Fruit fly (Drosophila melanogaster) whole organism, prepupa: Measurements from ENCODE around the gene Argk2.

ENCODE experiments used
- CG10631 ChIP-seq: fragments of 200-800 bp; sonication (Bioruptor generic); optimal IDR thresholded peaks from 2 replicates; lab custom pipeline; 2016; ENCODE audit warnings: missing biosample characterization, missing genetic modification characterization
- CG11294 ChIP-seq: fragments of 200-800 bp; sonication (Bioruptor generic); IDR thresholded peaks from 2 replicates; pipeline ENCODE4 v1.3.6; 2022; ENCODE audit warnings: missing biosample characterization, missing genetic modification characterization
- CG11762 ChIP-seq: fragments of 200-800 bp; sonication (Bioruptor generic); optimal IDR thresholded peaks from 3 replicates; lab custom pipeline; 2016; ENCODE audit warnings: missing biosample characterization, missing genetic modification characterization; ENCODE audit not compliant: insufficient read depth
- CG11902 ChIP-seq: fragments of 200-800 bp; sonication (Bioruptor generic); optimal IDR thresholded peaks from 3 replicates; lab custom pipeline; 2016; ENCODE audit warnings: missing biosample characterization, missing genetic modification characterization
- CG16779 ChIP-seq: fragments of 200-800 bp; sonication (Bioruptor generic); optimal IDR thresholded peaks from 3 replicates; lab custom pipeline; 2017; ENCODE audit warnings: missing biosample characterization, mild to moderate bottlenecking, missing genetic modification characterization
- CG31627 ChIP-seq: fragments of 200-800 bp; sonication (Bioruptor generic); optimal IDR thresholded peaks from 3 replicates; lab custom pipeline; 2016; ENCODE audit warnings: missing biosample characterization, missing genetic modification characterization
- CG32006 ChIP-seq: fragments of 200-800 bp; sonication (Bioruptor generic); optimal IDR thresholded peaks from 3 replicates; lab custom pipeline; 2017; ENCODE audit warnings: missing biosample characterization, mild to moderate bottlenecking, missing genetic modification characterization
- CG4318 ChIP-seq: fragments of 200-800 bp; sonication (Bioruptor generic); optimal IDR thresholded peaks from 3 replicates; lab custom pipeline; 2017; ENCODE audit warnings: missing biosample characterization, mild to moderate bottlenecking, missing genetic modification characterization
- CG6163 ChIP-seq: fragments of 200-800 bp; sonication (Bioruptor generic); IDR thresholded peaks from 3 replicates; pipeline ENCODE4 v1.3.6; 2022; ENCODE audit warnings: missing biosample characterization, missing genetic modification characterization
- CG6276 ChIP-seq: fragments of 200-800 bp; sonication (Bioruptor generic); optimal IDR thresholded peaks from 2 replicates; lab custom pipeline; 2017; ENCODE audit warnings: missing biosample characterization, mild to moderate bottlenecking, missing genetic modification characterization
- CG6792 ChIP-seq: fragments of 200-800 bp; sonication (Bioruptor generic); optimal IDR thresholded peaks from 3 replicates; lab custom pipeline; 2016; ENCODE audit warnings: missing biosample characterization, missing genetic modification characterization
- CG8119 ChIP-seq: fragments of 200-800 bp; sonication (Bioruptor generic); IDR thresholded peaks from 3 replicates; pipeline ENCODE4 v1.3.6; 2022; ENCODE audit warnings: missing biosample characterization, missing genetic modification characterization
- CG8319 ChIP-seq: fragments of 200-800 bp; sonication (Bioruptor generic); optimal IDR thresholded peaks from 3 replicates; lab custom pipeline; 2016; ENCODE audit warnings: missing biosample characterization, missing genetic modification characterization
- CG8632 ChIP-seq: fragments of 200-800 bp; sonication (Bioruptor generic); optimal IDR thresholded peaks from 3 replicates; lab custom pipeline; 2016; ENCODE audit warnings: missing biosample characterization, missing genetic modification characterization
- Eip75B ChIP-seq: fragments of 200-800 bp; sonication (Bioruptor generic); optimal IDR thresholded peaks from 3 replicates; lab custom pipeline; 2016; ENCODE audit warnings: missing biosample characterization, missing genetic modification characterization
- Eip78C ChIP-seq: fragments of 200-800 bp; sonication (Bioruptor generic); peaks from one replicate; lab custom pipeline; 2016; ENCODE audit warnings: missing biosample characterization, missing genetic modification characterization
- Eip93F ChIP-seq: fragments of 200-800 bp; sonication (Bioruptor generic); optimal IDR thresholded peaks from 2 replicates; lab custom pipeline; 2016; ENCODE audit warnings: missing biosample characterization, mild to moderate bottlenecking, missing genetic modification characterization
- Ets21C ChIP-seq: fragments of 200-800 bp; sonication (Bioruptor generic); optimal IDR thresholded peaks from 3 replicates; lab custom pipeline; 2016; ENCODE audit warnings: missing biosample characterization, missing genetic modification characterization
- Gug ChIP-seq: fragments of 200-800 bp; sonication (Bioruptor generic); IDR thresholded peaks from 2 replicates; pipeline ENCODE4 v1.3.6; 2022; ENCODE audit warnings: missing biosample characterization, missing genetic modification characterization
- Hr38 ChIP-seq: sonication (Bioruptor generic); optimal IDR thresholded peaks from 2 replicates; lab custom pipeline; 2016; ENCODE audit warnings: missing biosample characterization, missing genetic modification characterization
- Hr39 ChIP-seq: fragments of 200-800 bp; sonication (Bioruptor generic); optimal IDR thresholded peaks from 2 replicates; lab custom pipeline; 2016; ENCODE audit warnings: missing biosample characterization, missing genetic modification characterization
- Hr4 ChIP-seq: fragments of 200-800 bp; sonication (Bioruptor generic); optimal IDR thresholded peaks from 3 replicates; lab custom pipeline; 2016; ENCODE audit warnings: missing biosample characterization, missing genetic modification characterization
- Met ChIP-seq: fragments of 200-800 bp; sonication (Bioruptor generic); optimal IDR thresholded peaks from 3 replicates; lab custom pipeline; 2016; ENCODE audit warnings: missing biosample characterization, missing genetic modification characterization
- OdsH ChIP-seq: fragments of 200-800 bp; sonication (Bioruptor generic); optimal IDR thresholded peaks from 3 replicates; lab custom pipeline; 2016; ENCODE audit warnings: missing biosample characterization, missing genetic modification characterization
- Smox ChIP-seq: fragments of 200-800 bp; sonication (Bioruptor generic); optimal IDR thresholded peaks from 3 replicates; lab custom pipeline; 2016; ENCODE audit warnings: missing biosample characterization, missing genetic modification characterization
- Sox14 ChIP-seq: fragments of 200-800 bp; sonication (Bioruptor generic); optimal IDR thresholded peaks from 3 replicates; lab custom pipeline; 2016; ENCODE audit warnings: missing biosample characterization, missing genetic modification characterization
- Sox15 ChIP-seq: fragments of 200-800 bp; sonication (Bioruptor generic); optimal IDR thresholded peaks from 3 replicates; lab custom pipeline; 2016; ENCODE audit warnings: missing biosample characterization, missing genetic modification characterization
- achi ChIP-seq: fragments of 200-800 bp; sonication (Bioruptor generic); optimal IDR thresholded peaks from 3 replicates; lab custom pipeline; 2016; ENCODE audit warnings: missing biosample characterization, missing genetic modification characterization
- acj6 ChIP-seq: fragments of 200-800 bp; sonication (Bioruptor generic); optimal IDR thresholded peaks from 3 replicates; lab custom pipeline; 2016; ENCODE audit warnings: missing biosample characterization, missing genetic modification characterization
- cyc ChIP-seq: fragments of 200-800 bp; sonication (Bioruptor generic); optimal IDR thresholded peaks from 3 replicates; lab custom pipeline; 2016; ENCODE audit warnings: missing biosample characterization, missing genetic modification characterization
- eg ChIP-seq: fragments of 200-800 bp; sonication (Bioruptor generic); IDR thresholded peaks from 3 replicates; pipeline ENCODE4 v1.3.6; 2022; ENCODE audit warnings: missing biosample characterization, missing genetic modification characterization
- fd85E ChIP-seq: fragments of 200-800 bp; sonication (Bioruptor generic); optimal IDR thresholded peaks from 3 replicates; lab custom pipeline; 2016; ENCODE audit warnings: missing biosample characterization, missing genetic modification characterization
- fkh ChIP-seq: fragments of 200-800 bp; sonication (Bioruptor generic); optimal IDR thresholded peaks from 3 replicates; lab custom pipeline; 2017; ENCODE audit warnings: missing biosample characterization, mild to moderate bottlenecking, missing genetic modification characterization, moderate library complexity
- lz ChIP-seq: fragments of 200-800 bp; sonication (Bioruptor generic); optimal IDR thresholded peaks from 3 replicates; lab custom pipeline; 2016; ENCODE audit warnings: missing biosample characterization, missing genetic modification characterization
- pdm3 ChIP-seq: fragments of 200-800 bp; sonication (Bioruptor generic); optimal IDR thresholded peaks from 3 replicates; lab custom pipeline; 2016; ENCODE audit warnings: missing biosample characterization, missing genetic modification characterization
- ss ChIP-seq, 2 experiments: fragments of 200-800 bp; sonication (Bioruptor generic); optimal IDR thresholded peaks; 2 replicates in 1 of 2; 3 replicates in 1 of 2; lab custom pipeline; 2017 to 2018; ENCODE audit warnings: mild to moderate bottlenecking in 2 of 2, missing biosample characterization in 2 of 2, missing genetic modification characterization in 2 of 2, moderate library complexity in 1 of 2
- svp ChIP-seq: fragments of 200-800 bp; sonication (Bioruptor generic); peaks from one replicate; lab custom pipeline; 2016; ENCODE audit warnings: missing biosample characterization, missing genetic modification characterization
- vri ChIP-seq: fragments of 200-800 bp; sonication (Bioruptor generic); optimal IDR thresholded peaks from 3 replicates; lab custom pipeline; 2016; ENCODE audit warnings: missing biosample characterization, mild to moderate bottlenecking, missing genetic modification characterization

Gene Argk2

dm6 chr3L:9045318-9045717 lies 1.9 kb upstream of the Argk2 start (continued):
- TF ChIP-seq CG8319 (GFP tag; lab: Kevin White, UChicago) = peak; percentile 71
- peak; percentile 90 for TF ChIP-seq CG6163 (GFP tag; lab: Robert Waterston, UW)
- peak; percentile 2 for TF ChIP-seq fd85E (GFP tag; lab: Kevin White, UChicago)
- TF ChIP-seq CG11902 (GFP tag; lab: Kevin White, UChicago) = peak; percentile 78
- TF ChIP-seq Hr4 (GFP tag; lab: Kevin White, UChicago) = peak; percentile 65
- TF ChIP-seq CG10631 (GFP tag; lab: Kevin White, UChicago) = peak; percentile 65
- TF ChIP-seq CG4318 (GFP tag; lab: Kevin White, UChicago) = peak; percentile 39
- TF ChIP-seq Hr38 (GFP tag; lab: Kevin White, UChicago) = no peak
- TF ChIP-seq Ets21C (GFP tag; lab: Kevin White, UChicago) = peak; percentile 75
- TF ChIP-seq Gug (GFP tag; lab: Robert Waterston, UW) = peak; percentile 60
- TF ChIP-seq Eip93F = peak; percentile 43
- TF ChIP-seq Eip75B (GFP tag; lab: Kevin White, UChicago) = peak; percentile 78
- peak; percentile 68 for TF ChIP-seq achi (GFP tag; lab: Kevin White, UChicago)
- peak; percentile 35 for TF ChIP-seq CG11294
- TF ChIP-seq CG8119 (GFP tag; lab: Robert Waterston, UW) = peak; percentile 75
- TF ChIP-seq CG16779 (tag; lab: Kevin White, UChicago) = no peak
- peak; percentile 44 for TF ChIP-seq vri (GFP tag; lab: Kevin White, UChicago)
- TF ChIP-seq Sox15 = peak; percentile 50
- TF ChIP-seq Smox (GFP tag; lab: Kevin White, UChicago) = peak; percentile 71
- peak; percentile 68 for TF ChIP-seq CG11762
- TF ChIP-seq acj6 = peak; percentile 71
- TF ChIP-seq Met = peak; percentile 81
- peak; percentile 91 for TF ChIP-seq cyc (GFP tag; lab: Kevin White, UChicago)
- peak; percentile 68 for TF ChIP-seq CG32006 (GFP tag; lab: Kevin White, UChicago)
- TF ChIP-seq pdm3 = peak; percentile 73
- TF ChIP-seq Eip78C (GFP tag; lab: Kevin White, UChicago) = peak; percentile 93
- peak; percentile 58 for TF ChIP-seq CG8632
- peak; percentile 5 for TF ChIP-seq fkh (GFP tag; lab: Kevin White, UChicago)
- peak; percentile 75 for TF ChIP-seq CG6792 (GFP tag; lab: Kevin White, UChicago)
- TF ChIP-seq ss (GFP tag; optimal IDR thresholded peaks at IDR 0.05; lab: Kevin White, UChicago) = peak; percentile 30 to 48

DNA sequence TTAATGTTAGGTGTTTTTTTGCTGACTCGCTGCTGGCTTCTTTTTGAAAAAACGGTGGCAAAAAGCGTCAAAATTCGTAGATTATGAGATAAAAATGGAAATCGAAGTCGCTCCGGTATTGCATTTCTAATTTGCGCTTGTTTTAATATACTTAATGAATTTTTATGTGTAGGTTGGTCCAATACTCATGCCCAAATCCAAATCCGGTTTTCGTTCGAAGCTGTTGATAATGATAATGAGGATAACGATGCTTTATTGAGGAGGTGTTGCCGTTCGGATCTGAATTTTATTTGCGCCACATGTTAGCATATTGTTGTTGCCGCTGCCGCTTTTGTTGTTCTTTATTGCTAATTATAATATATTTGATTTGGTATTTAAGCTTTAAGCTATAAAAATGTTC lies 965 bp upstream of the Argk2 start:
- TF ChIP-seq Sox15 (no peak), CG6792 (GFP tag; lab: Kevin White, UChicago) (no peak), Gug (GFP tag; lab: Robert Waterston, UW) (no peak), Hr39 (GFP tag; lab: Kevin White, UChicago) (no peak), OdsH (GFP tag; lab: Kevin White, UChicago) (no peak), svp (GFP tag; lab: Kevin White, UChicago) (no peak), CG8632 (no peak), CG31627 (GFP tag; lab: Kevin White, UChicago) (no peak), eg (GFP tag; lab: Robert Waterston, UW) (no peak), lz (GFP tag; lab: Kevin White, UChicago) (no peak), CG11902 (GFP tag; lab: Kevin White, UChicago) (no peak), Eip93F (no peak), Met (no peak), CG6276 (no peak), Hr4 (GFP tag; lab: Kevin White, UChicago) (no peak), CG8319 (GFP tag; lab: Kevin White, UChicago) (no peak), CG10631 (GFP tag; lab: Kevin White, UChicago) (no peak), pdm3 (no peak), CG11762 (no peak)

- TF ChIP-seq CG8632 (no peak), pdm3 (no peak), cyc (GFP tag; lab: Kevin White, UChicago) (no peak), Sox14 (no peak)
Measured at dm6 chr3L:9050447-9051069, 3.3 kb downstream of the Argk2 start.
